Fruit fly (Drosophila melanogaster) whole organism, embryonic: ENCODE measurements around the gene AP-1sigma.

Source experiments
- Aef1 ChIP-seq: fragments of 200-800 bp; sonication (Bioruptor generic); IDR thresholded peaks from 3 replicates; pipeline ENCODE4 v1.3.6; 2022; ENCODE audit warnings: missing biosample characterization, missing genetic modification characterization
- CG10462 ChIP-seq: fragments of 200-800 bp; sonication (Bioruptor generic); optimal IDR thresholded peaks from 2 replicates; lab custom pipeline; 2016; ENCODE audit warnings: missing biosample characterization, missing genetic modification characterization
- CG11247 ChIP-seq: fragments of 200-800 bp; sonication (Bioruptor generic); IDR thresholded peaks from 2 replicates; pipeline ENCODE4 v1.3.6; 2022; ENCODE audit warnings: missing biosample characterization, missing genetic modification characterization
- CG11560 ChIP-seq: fragments of 200-800 bp; sonication (Bioruptor generic); IDR thresholded peaks from 3 replicates; pipeline ENCODE4 v1.3.6; 2022; ENCODE audit warnings: missing biosample characterization, missing genetic modification characterization
- CG13624 ChIP-seq: fragments of 200-800 bp; sonication (Bioruptor generic); optimal IDR thresholded peaks from 2 replicates; lab custom pipeline; 2016; ENCODE audit warnings: missing biosample characterization, missing genetic modification characterization
- CG1647 ChIP-seq: fragments of 200-800 bp; sonication (Bioruptor generic); optimal IDR thresholded peaks from 3 replicates; lab custom pipeline; 2016; ENCODE audit warnings: missing biosample characterization, missing genetic modification characterization
- CG2875 ChIP-seq: fragments of 200-800 bp; sonication (Bioruptor generic); optimal IDR thresholded peaks from 2 replicates; lab custom pipeline; 2017; ENCODE audit warnings: missing biosample characterization, mild to moderate bottlenecking, missing genetic modification characterization, missing genetic modification reagents
- CG30403 ChIP-seq: fragments of 200-800 bp; sonication (Bioruptor generic); optimal IDR thresholded peaks from 3 replicates; lab custom pipeline; 2016; ENCODE audit warnings: missing biosample characterization, missing genetic modification characterization
- CG31224 ChIP-seq: fragments of 200-800 bp; sonication (Bioruptor generic); IDR thresholded peaks from 2 replicates; pipeline ENCODE4 v1.3.6; 2022; ENCODE audit warnings: missing biosample characterization, missing genetic modification characterization
- CG3838 ChIP-seq: fragments of 200-800 bp; sonication (Bioruptor generic); optimal IDR thresholded peaks from 3 replicates; lab custom pipeline; 2016; ENCODE audit warnings: missing biosample characterization, missing genetic modification characterization
- CG3995 ChIP-seq: fragments of 200-800 bp; sonication (Bioruptor generic); optimal IDR thresholded peaks from 3 replicates; lab custom pipeline; 2016; ENCODE audit warnings: missing biosample characterization, missing genetic modification characterization
- CG42726 ChIP-seq: fragments of 200-800 bp; sonication (Bioruptor generic); IDR thresholded peaks from 2 replicates; pipeline ENCODE4 v1.3.6; 2022; ENCODE audit warnings: missing biosample characterization, missing genetic modification characterization; ENCODE audit not compliant: partially characterized antibody
- CG4820 ChIP-seq: fragments of 200-800 bp; sonication (Bioruptor generic); optimal IDR thresholded peaks from 3 replicates; lab custom pipeline; 2016; ENCODE audit warnings: missing biosample characterization, missing genetic modification characterization
- CG9797 ChIP-seq: fragments of 200-800 bp; sonication (Bioruptor generic); optimal IDR thresholded peaks from 3 replicates; lab custom pipeline; 2018; ENCODE audit warnings: missing biosample characterization, mild to moderate bottlenecking, missing genetic modification characterization
- CHES-1-like ChIP-seq: fragments of 200-800 bp; sonication (Bioruptor generic); optimal IDR thresholded peaks from 2 replicates; lab custom pipeline; 2016; ENCODE audit warnings: missing biosample characterization, missing genetic modification characterization
- CkIIα-i1 ChIP-seq: fragments of 200-800 bp; sonication (Bioruptor generic); IDR thresholded peaks from 2 replicates; pipeline ENCODE4 v1.3.6; 2022; ENCODE audit warnings: missing biosample characterization, missing genetic modification characterization
- D ChIP-seq, 2 experiments: fragments of 200-800 bp in 1 of 2; fragments of >200 bp in 1 of 2; sonication (Bioruptor generic) in 1 of 2; optimal IDR thresholded peaks; 2 replicates in 1 of 2; 3 replicates in 1 of 2; lab custom pipeline; 2017; ENCODE audit warnings: mild to moderate bottlenecking in 1 of 2, missing biosample characterization in 1 of 2, missing genetic modification characterization in 1 of 2, missing genetic modification reagents in 1 of 2
- Dfd ChIP-seq, 2 experiments: fragments of >200 bp; optimal IDR thresholded peaks; 2 replicates each; lab custom pipeline; 2017; ENCODE audit warnings: missing biosample characterization in 2 of 2, missing genetic modification characterization in 2 of 2
- Dp ChIP-seq: fragments of 200-800 bp; sonication (Bioruptor generic); optimal IDR thresholded peaks from 2 replicates; lab custom pipeline; 2018; ENCODE audit warnings: missing biosample characterization, mild to moderate bottlenecking, missing genetic modification characterization, moderate library complexity
- Elba2 ChIP-seq: fragments of 200-800 bp; sonication (Bioruptor generic); optimal IDR thresholded peaks from 3 replicates; lab custom pipeline; 2016; ENCODE audit warnings: missing biosample characterization, missing genetic modification characterization
- Hr39 ChIP-seq: fragments of >200 bp; optimal IDR thresholded peaks from 2 replicates; lab custom pipeline; 2017
- Optix ChIP-seq: fragments of 200-800 bp; sonication (Bioruptor generic); IDR thresholded peaks from 3 replicates; pipeline ENCODE4 v1.3.6; 2022; ENCODE audit warnings: missing biosample characterization, missing genetic modification characterization
- Usf ChIP-seq: fragments of 200-800 bp; sonication (Bioruptor generic); optimal IDR thresholded peaks from 2 replicates; lab custom pipeline; 2017; ENCODE audit warnings: missing genotype, missing biosample characterization, missing genetic modification characterization
- ara ChIP-seq: fragments of 200-800 bp; sonication (Bioruptor generic); IDR thresholded peaks from 2 replicates; pipeline ENCODE4 v1.3.6; 2022; ENCODE audit warnings: missing biosample characterization, missing genetic modification characterization
- bbx ChIP-seq: fragments of 200-800 bp; sonication (Bioruptor generic); IDR thresholded peaks from 2 replicates; pipeline ENCODE4 v1.3.6; 2022; ENCODE audit warnings: missing biosample characterization, missing genetic modification characterization; ENCODE audit not compliant: partially characterized antibody
- btn ChIP-seq: fragments of 200-800 bp; sonication (Bioruptor generic); optimal IDR thresholded peaks from 2 replicates; lab custom pipeline; 2016; ENCODE audit warnings: missing biosample characterization, missing genetic modification characterization
- cato ChIP-seq: fragments of 200-800 bp; sonication (Bioruptor generic); optimal IDR thresholded peaks from 2 replicates; lab custom pipeline; 2016; ENCODE audit warnings: missing biosample characterization, missing genetic modification characterization, borderline replicate concordance
- crp ChIP-seq, 2 experiments: fragments of 200-800 bp; sonication (Bioruptor generic); optimal IDR thresholded peaks; 2 replicates in 1 of 2; 3 replicates in 1 of 2; lab custom pipeline; 2017; ENCODE audit warnings: missing biosample characterization in 2 of 2, missing genetic modification characterization in 2 of 2, mild to moderate bottlenecking in 1 of 2, moderate library complexity in 1 of 2
- ewg ChIP-seq: fragments of 200-800 bp; sonication (Bioruptor generic); optimal IDR thresholded peaks from 3 replicates; lab custom pipeline; 2017; ENCODE audit warnings: mild to moderate bottlenecking, missing biosample characterization, missing genetic modification reagents, missing genetic modification characterization
- fd96Cb ChIP-seq: fragments of 200-800 bp; sonication (Bioruptor generic); optimal IDR thresholded peaks from 2 replicates; lab custom pipeline; 2018; ENCODE audit warnings: missing biosample characterization, mild to moderate bottlenecking, missing genetic modification characterization, moderate library complexity
- gfzf ChIP-seq: fragments of 200-800 bp; sonication (Bioruptor generic); optimal IDR thresholded peaks from 2 replicates; lab custom pipeline; 2016; ENCODE audit warnings: missing biosample characterization, mild to moderate bottlenecking, missing genetic modification characterization, moderate library complexity
- ham ChIP-seq: fragments of 200-800 bp; sonication (Bioruptor generic); IDR thresholded peaks from 2 replicates; pipeline ENCODE4 v1.3.6; 2022; ENCODE audit warnings: missing biosample characterization, missing genetic modification characterization
- hb ChIP-seq: fragments of 200-800 bp; sonication (Bioruptor generic); IDR thresholded peaks from 3 replicates; pipeline ENCODE4 v1.3.6; 2022; ENCODE audit warnings: missing biosample characterization, missing genetic modification characterization; ENCODE audit not compliant: partially characterized antibody
- knrl ChIP-seq: fragments of 200-800 bp; sonication (Bioruptor generic); IDR thresholded peaks from 3 replicates; pipeline ENCODE4 v1.3.6; 2022; ENCODE audit warnings: missing biosample characterization, missing genetic modification characterization; ENCODE audit not compliant: partially characterized antibody
- lab ChIP-seq: fragments of 200-800 bp; sonication (Bioruptor generic); optimal IDR thresholded peaks from 3 replicates; lab custom pipeline; 2017; ENCODE audit warnings: missing biosample characterization, missing genetic modification characterization, mild to moderate bottlenecking, moderate library complexity, missing genetic modification reagents
- lov ChIP-seq, 2 experiments: fragments of 200-800 bp in 1 of 2; fragments of >200 bp in 1 of 2; sonication (Bioruptor generic) in 1 of 2; IDR thresholded peaks in 1 of 2; optimal IDR thresholded peaks in 1 of 2; 2 replicates in 1 of 2; 3 replicates in 1 of 2; pipeline versions ENCODE4 v1.3.6 to Lab custom; 2017 to 2022; ENCODE audit warnings: missing biosample characterization in 1 of 2, missing genetic modification characterization in 1 of 2
- mld ChIP-seq: fragments of 200-800 bp; sonication (Bioruptor generic); IDR thresholded peaks from 3 replicates; pipeline ENCODE4 v1.3.6; 2022; ENCODE audit warnings: missing biosample characterization, missing genetic modification characterization; ENCODE audit not compliant: partially characterized antibody
- nau ChIP-seq: fragments of 200-800 bp; sonication (Bioruptor generic); optimal IDR thresholded peaks from 3 replicates; lab custom pipeline; 2017; ENCODE audit warnings: missing biosample characterization, mild to moderate bottlenecking, missing genetic modification characterization, missing genetic modification reagents
- odd ChIP-seq: fragments of 200-800 bp; sonication (Bioruptor generic); optimal IDR thresholded peaks from 2 replicates; lab custom pipeline; 2017; ENCODE audit warnings: missing biosample characterization, mild to moderate bottlenecking, missing genetic modification characterization
- org-1 ChIP-seq: fragments of 200-800 bp; sonication (Bioruptor generic); optimal IDR thresholded peaks from 2 replicates; lab custom pipeline; 2017; ENCODE audit warnings: missing biosample characterization, missing genetic modification characterization
- prd ChIP-seq, 3 experiments: fragments of >200 bp in 2 of 3; fragments of 200-800 bp in 1 of 3; sonication (Bioruptor generic) in 1 of 3; optimal IDR thresholded peaks in 2 of 3; IDR thresholded peaks in 1 of 3; 2 replicates in 2 of 3; 3 replicates in 1 of 3; pipeline versions ENCODE4 v1.3.6 to Lab custom; 2017 to 2022; ENCODE audit warnings: missing biosample characterization in 1 of 3, missing genetic modification characterization in 1 of 3
- pros ChIP-seq: fragments of 200-800 bp; sonication (Bioruptor generic); optimal IDR thresholded peaks from 3 replicates; lab custom pipeline; 2019; ENCODE audit warnings: missing biosample characterization, mild to moderate bottlenecking, missing genetic modification characterization, moderate library complexity
- shn ChIP-seq: fragments of 200-800 bp; sonication (Bioruptor generic); optimal IDR thresholded peaks from 3 replicates; lab custom pipeline; 2016; ENCODE audit warnings: missing biosample characterization, missing genetic modification characterization
- sim ChIP-seq: fragments of 200-800 bp; sonication (Bioruptor generic); IDR thresholded peaks from 2 replicates; pipeline ENCODE4 v1.3.6; 2022; ENCODE audit warnings: missing biosample characterization, missing genetic modification characterization
- slp2 ChIP-seq: fragments of 200-800 bp; sonication (Bioruptor generic); optimal IDR thresholded peaks from 2 replicates; lab custom pipeline; 2016; ENCODE audit warnings: missing biosample characterization, missing genetic modification characterization
- sna ChIP-seq: fragments of 200-800 bp; sonication (Bioruptor generic); IDR thresholded peaks from 2 replicates; pipeline ENCODE4 v1.3.6; 2022; ENCODE audit warnings: missing biosample characterization, missing genetic modification characterization; ENCODE audit not compliant: partially characterized antibody
- tap ChIP-seq: fragments of 200-800 bp; optimal IDR thresholded peaks from 3 replicates; lab custom pipeline; 2019; ENCODE audit warnings: missing biosample characterization, mild to moderate bottlenecking, missing genetic modification characterization, moderate library complexity
- tup ChIP-seq: fragments of 200-800 bp; sonication (Bioruptor generic); optimal IDR thresholded peaks from 2 replicates; lab custom pipeline; 2016; ENCODE audit warnings: missing biosample characterization, mild to moderate bottlenecking, missing genetic modification characterization, moderate library complexity
- zen2 ChIP-seq: fragments of 200-800 bp; sonication (Bioruptor generic); IDR thresholded peaks from 3 replicates; pipeline ENCODE4 v1.3.6; 2022; ENCODE audit warnings: missing biosample characterization, missing genetic modification characterization; ENCODE audit not compliant: partially characterized antibody

AP-1sigma gene

dm6 chr3R:23924200-23924599 is 34.3 kb upstream of the AP-1sigma start, which contains the start of gene Ndc1 (continued):
- TF ChIP-seq bbx (GFP tag; lab: Robert Waterston, UW) (peak; percentile 37; the same call in 1 of the 2 replicates), CG9797 (GFP tag; lab: Kevin White, UChicago) (peak; percentile 79), nau (GFP tag; lab: Kevin White, UChicago) (no peak), hb (no peak), CG13624 (no peak), Aef1 (GFP tag; lab: Robert Waterston, UW) (no peak), CG1647 (GFP tag; lab: Kevin White, UChicago) (no peak), btn (no peak), CG3838 (GFP tag; lab: Kevin White, UChicago) (no peak), knrl (GFP tag; lab: Robert Waterston, UW) (no peak), CHES-1-like (GFP tag; lab: Kevin White, UChicago) (no peak), odd (GFP tag; lab: Kevin White, UChicago) (no peak), tup (GFP tag; lab: Kevin White, UChicago) (no peak), shn (GFP tag; lab: Kevin White, UChicago) (no peak), Dp (GFP tag; lab: Kevin White, UChicago) (peak; percentile 76), tap (tag; lab: Kevin White, UChicago) (no peak), CG30403 (GFP tag; lab: Kevin White, UChicago) (no peak), lab (GFP tag; lab: Kevin White, UChicago) (no peak), org-1 (GFP tag; lab: Kevin White, UChicago) (no peak), prd (optimal IDR thresholded peaks at IDR 0.05; lab: Kevin White, UChicago) (no peak), prd (GFP tag; IDR thresholded peaks at IDR 0.05; lab: Robert Waterston, UW) (no peak), mld (GFP tag; lab: Robert Waterston, UW) (no peak), cato (GFP tag; lab: Kevin White, UChicago) (no peak), fd96Cb (tag; lab: Kevin White, UChicago) (no peak), slp2 (no peak), CG4820 (GFP tag; lab: Kevin White, UChicago) (no peak), Usf (GFP tag; lab: Kevin White, UChicago) (no peak), D (optimal IDR thresholded peaks at IDR 0.05; lab: Kevin White, UChicago) (no peak), D (GFP tag; optimal IDR thresholded peaks at IDR 0.05; lab: Kevin White, UChicago) (no peak), CkIIα-i1 (no peak), ewg (GFP tag; lab: Kevin White, UChicago) (no peak), Optix (no peak), pros (GFP tag; lab: Kevin White, UChicago) (no peak), zen2 (no peak), sim (GFP tag; lab: Robert Waterston, UW) (no peak), Dfd (GFP tag; optimal IDR thresholded peaks at IDR 0.05; lab: Kevin White, UChicago) (no peak), Hr39 (lab: Kevin White, UChicago) (no peak), CG2875 (no peak), ham (GFP tag; lab: Robert Waterston, UW) (no peak), CG11247 (GFP tag; lab: Robert Waterston, UW) (no peak), gfzf (GFP tag; lab: Kevin White, UChicago) (peak; percentile 66), CG31224 (no peak), CG3995 (no peak), ara (no peak), CG11560 (tag; lab: Robert Waterston, UW) (no peak), CG10462 (GFP tag; lab: Kevin White, UChicago) (no peak), Elba2 (GFP tag; lab: Kevin White, UChicago) (no peak), crp (GFP tag; optimal IDR thresholded peaks at IDR 0.05; lab: Kevin White, UChicago) (no peak), lov (optimal IDR thresholded peaks at IDR 0.05; lab: Kevin White, UChicago) (no peak), lov (GFP tag; IDR thresholded peaks at IDR 0.05; lab: Robert Waterston, UW) (no peak), sna (GFP tag; lab: Robert Waterston, UW) (peak; percentile 16; the same call in 1 of the 2 replicates), CG42726 (GFP tag; lab: Robert Waterston, UW) (0 out of 2 replicates have a peak, but pooled peaks have one; percentile 2)
